Fruit fly (Drosophila melanogaster) whole organism, embryonic: ENCODE results near the gene CG9586.

Experiments
- Atf3 ChIP-seq: fragments of 200-800 bp; sonication (Bioruptor generic); optimal IDR thresholded peaks from 3 replicates; lab custom pipeline; 2016; ENCODE audit warnings: missing biosample characterization, missing genetic modification characterization
- B-H2 ChIP-seq: fragments of 200-800 bp; sonication (Bioruptor generic); optimal IDR thresholded peaks from 2 replicates; lab custom pipeline; 2018; ENCODE audit warnings: missing biosample characterization, mild to moderate bottlenecking, missing genetic modification characterization
- CG10959 ChIP-seq: fragments of 200-800 bp; sonication (Bioruptor generic); IDR thresholded peaks from 2 replicates; pipeline ENCODE4 v1.3.6; 2022; ENCODE audit warnings: missing biosample characterization, missing genetic modification characterization
- CG11247 ChIP-seq: fragments of 200-800 bp; sonication (Bioruptor generic); IDR thresholded peaks from 2 replicates; pipeline ENCODE4 v1.3.6; 2022; ENCODE audit warnings: missing biosample characterization, missing genetic modification characterization
- CG11560 ChIP-seq: fragments of 200-800 bp; sonication (Bioruptor generic); IDR thresholded peaks from 3 replicates; pipeline ENCODE4 v1.3.6; 2022; ENCODE audit warnings: missing biosample characterization, missing genetic modification characterization
- CG11723 ChIP-seq: fragments of 200-800 bp; sonication (Bioruptor generic); optimal IDR thresholded peaks from 2 replicates; lab custom pipeline; 2017; ENCODE audit warnings: missing biosample characterization, mild to moderate bottlenecking, missing genetic modification characterization
- CG12104 ChIP-seq: fragments of 200-800 bp; sonication (Bioruptor generic); optimal IDR thresholded peaks from 3 replicates; lab custom pipeline; 2016; ENCODE audit warnings: missing biosample characterization, missing genetic modification characterization
- CG12769 ChIP-seq: fragments of 200-800 bp; sonication (Bioruptor generic); optimal IDR thresholded peaks from 2 replicates; lab custom pipeline; 2019; ENCODE audit warnings: missing biosample characterization, mild to moderate bottlenecking, missing genetic modification characterization, moderate library complexity
- CG1832 ChIP-seq: fragments of 200-800 bp; sonication (Bioruptor generic); optimal IDR thresholded peaks from 2 replicates; lab custom pipeline; 2017; ENCODE audit warnings: missing biosample characterization, mild to moderate bottlenecking, missing genetic modification characterization, inconsistent platforms
- CG2199 ChIP-seq: fragments of 200-800 bp; sonication (Bioruptor generic); IDR thresholded peaks from 3 replicates; pipeline ENCODE4 v1.3.6; 2022; ENCODE audit warnings: missing biosample characterization, missing genetic modification characterization
- CG31224 ChIP-seq: fragments of 200-800 bp; sonication (Bioruptor generic); IDR thresholded peaks from 2 replicates; pipeline ENCODE4 v1.3.6; 2022; ENCODE audit warnings: missing biosample characterization, missing genetic modification characterization
- CG4360 ChIP-seq: fragments of 200-800 bp; sonication (Bioruptor generic); IDR thresholded peaks from 2 replicates; pipeline ENCODE4 v1.3.6; 2022; ENCODE audit warnings: missing biosample characterization, missing genetic modification characterization
- CG4820 ChIP-seq: fragments of 200-800 bp; sonication (Bioruptor generic); optimal IDR thresholded peaks from 3 replicates; lab custom pipeline; 2016; ENCODE audit warnings: missing biosample characterization, missing genetic modification characterization
- CG5180 ChIP-seq: fragments of 200-800 bp; sonication (Bioruptor generic); optimal IDR thresholded peaks from 3 replicates; lab custom pipeline; 2017; ENCODE audit warnings: missing biosample characterization, missing genetic modification characterization, mild to moderate bottlenecking, moderate library complexity, missing genetic modification reagents
- CG6791 ChIP-seq: fragments of 200-800 bp; sonication (Bioruptor generic); IDR thresholded peaks from 3 replicates; pipeline ENCODE4 v1.3.6; 2022; ENCODE audit warnings: missing biosample characterization, missing genetic modification characterization; ENCODE audit not compliant: partially characterized antibody
- CG7357 ChIP-seq: fragments of 200-800 bp; sonication (Bioruptor generic); IDR thresholded peaks from 3 replicates; pipeline ENCODE4 v1.3.6; 2022; ENCODE audit warnings: missing biosample characterization, missing genetic modification characterization
- CG7556 ChIP-seq: fragments of 200-800 bp; sonication (Bioruptor generic); optimal IDR thresholded peaks from 2 replicates; lab custom pipeline; 2017; ENCODE audit warnings: missing biosample characterization, mild to moderate bottlenecking, missing genetic modification characterization
- CG7963 ChIP-seq: fragments of 200-800 bp; sonication (Bioruptor generic); IDR thresholded peaks from 3 replicates; pipeline ENCODE4 v1.3.6; 2022; ENCODE audit warnings: missing biosample characterization, missing genetic modification characterization; ENCODE audit not compliant: partially characterized antibody
- CG8765 ChIP-seq: fragments of 200-800 bp; sonication (Bioruptor generic); IDR thresholded peaks from 2 replicates; pipeline ENCODE4 v1.3.6; 2022; ENCODE audit warnings: missing biosample characterization, missing genetic modification characterization
- D ChIP-seq, 2 experiments: fragments of 200-800 bp in 1 of 2; fragments of >200 bp in 1 of 2; sonication (Bioruptor generic) in 1 of 2; optimal IDR thresholded peaks; 2 replicates in 1 of 2; 3 replicates in 1 of 2; lab custom pipeline; 2017; ENCODE audit warnings: mild to moderate bottlenecking in 1 of 2, missing biosample characterization in 1 of 2, missing genetic modification characterization in 1 of 2, missing genetic modification reagents in 1 of 2
- Doc3 ChIP-seq: fragments of 200-800 bp; sonication (Bioruptor generic); IDR thresholded peaks from 3 replicates; pipeline ENCODE4 v1.3.6; 2022; ENCODE audit warnings: missing biosample characterization, missing genetic modification characterization; ENCODE audit not compliant: partially characterized antibody
- Gug ChIP-seq: fragments of 200-800 bp; sonication (Bioruptor generic); IDR thresholded peaks from 4 replicates; pipeline ENCODE4 v1.3.6; 2022; ENCODE audit warnings: missing biosample characterization, missing genetic modification characterization
- HLH54F ChIP-seq: fragments of 200-800 bp; sonication (Bioruptor generic); optimal IDR thresholded peaks from 3 replicates; lab custom pipeline; 2016; ENCODE audit warnings: missing biosample characterization, missing genetic modification characterization
- Med ChIP-seq: fragments of 200-800 bp; sonication (Bioruptor generic); peaks from one replicate; lab custom pipeline; 2016; ENCODE audit warnings: missing biosample characterization, missing genetic modification characterization, mild to moderate bottlenecking, inconsistent platforms, moderate library complexity
- NFAT ChIP-seq: fragments of 200-800 bp; sonication (Bioruptor generic); IDR thresholded peaks from 2 replicates; pipeline ENCODE4 v1.3.6; 2022; ENCODE audit warnings: missing biosample characterization, missing genetic modification characterization
- Opbp ChIP-seq: fragments of 200-800 bp; sonication (Bioruptor generic); IDR thresholded peaks from 3 replicates; pipeline ENCODE4 v1.3.6; 2022; ENCODE audit warnings: missing biosample characterization, missing genetic modification characterization; ENCODE audit not compliant: partially characterized antibody
- Xrp1 ChIP-seq: fragments of 200-800 bp; sonication (Bioruptor generic); IDR thresholded peaks from 2 replicates; pipeline ENCODE4 v1.3.6; 2022; ENCODE audit warnings: missing biosample characterization, missing genetic modification characterization
- ap ChIP-seq: fragments of 200-800 bp; sonication (Bioruptor generic); IDR thresholded peaks from 2 replicates; pipeline ENCODE4 v1.3.6; 2022; ENCODE audit warnings: missing biosample characterization, missing genetic modification characterization
- ci ChIP-seq: fragments of 200-800 bp; sonication (Bioruptor generic); IDR thresholded peaks from 3 replicates; pipeline ENCODE4 v1.3.6; 2022; ENCODE audit warnings: missing biosample characterization, missing genetic modification characterization
- crol ChIP-seq: fragments of 200-800 bp; sonication (Bioruptor generic); IDR thresholded peaks from 2 replicates; pipeline ENCODE4 v1.3.6; 2022; ENCODE audit warnings: missing biosample characterization, missing genetic modification characterization
- esg ChIP-seq: fragments of 200-800 bp; sonication (Bioruptor generic); conservative IDR thresholded peaks from 2 replicates; pipeline ENCODE4 v1.3.6; 2022; ENCODE audit warnings: missing biosample characterization, missing genetic modification characterization
- fd3F ChIP-seq: fragments of 200-800 bp; sonication (Bioruptor generic); optimal IDR thresholded peaks from 2 replicates; lab custom pipeline; 2018; ENCODE audit warnings: missing biosample characterization, mild to moderate bottlenecking, missing genetic modification characterization, moderate library complexity
- gem ChIP-seq: fragments of 200-800 bp; sonication (Bioruptor generic); optimal IDR thresholded peaks from 2 replicates; lab custom pipeline; 2019; ENCODE audit warnings: missing biosample characterization, mild to moderate bottlenecking, missing genetic modification characterization, moderate library complexity
- lilli ChIP-seq: fragments of 200-800 bp; sonication (Bioruptor generic); optimal IDR thresholded peaks from 3 replicates; lab custom pipeline; 2016; ENCODE audit warnings: missing biosample characterization, missing genetic modification characterization
- lmd ChIP-seq: fragments of 200-800 bp; sonication (Bioruptor generic); IDR thresholded peaks from 2 replicates; pipeline ENCODE4 v1.3.6; 2022; ENCODE audit warnings: missing biosample characterization, missing genetic modification characterization
- lola ChIP-seq, 3 experiments: fragments of >200 bp in 2 of 3; fragments of 200-800 bp in 1 of 3; sonication (Bioruptor generic) in 1 of 3; optimal IDR thresholded peaks; 2 replicates each; lab custom pipeline; 2017 to 2019; ENCODE audit warnings: missing biosample characterization in 3 of 3, missing genetic modification characterization in 3 of 3, mild to moderate bottlenecking in 1 of 3, moderate library complexity in 1 of 3
- luna ChIP-seq: fragments of 200-800 bp; sonication (Bioruptor generic); optimal IDR thresholded peaks from 2 replicates; lab custom pipeline; 2016; ENCODE audit warnings: missing biosample characterization, missing genetic modification characterization
- prd ChIP-seq, 3 experiments: fragments of >200 bp in 2 of 3; fragments of 200-800 bp in 1 of 3; sonication (Bioruptor generic) in 1 of 3; optimal IDR thresholded peaks in 2 of 3; IDR thresholded peaks in 1 of 3; 2 replicates in 2 of 3; 3 replicates in 1 of 3; pipeline versions ENCODE4 v1.3.6 to Lab custom; 2017 to 2022; ENCODE audit warnings: missing biosample characterization in 1 of 3, missing genetic modification characterization in 1 of 3
- rib ChIP-seq: fragments of 200-800 bp; sonication (Bioruptor generic); IDR thresholded peaks from 2 replicates; pipeline ENCODE4 v1.3.6; 2022; ENCODE audit warnings: missing biosample characterization, missing genetic modification characterization
- ro ChIP-seq: fragments of 200-800 bp; sonication (Bioruptor generic); IDR thresholded peaks from 2 replicates; pipeline ENCODE4 v1.3.6; 2022; ENCODE audit warnings: missing biosample characterization, missing genetic modification characterization
- sens ChIP-seq: fragments of 200-800 bp; sonication (Bioruptor generic); peaks from one replicate; lab custom pipeline; 2016; ENCODE audit warnings: missing biosample characterization, missing genetic modification characterization
- sisA ChIP-seq: fragments of 200-800 bp; sonication (Bioruptor generic); IDR thresholded peaks from 2 replicates; pipeline ENCODE4 v1.3.6; 2022; ENCODE audit warnings: missing biosample characterization, missing genetic modification characterization
- slp2 ChIP-seq: fragments of 200-800 bp; sonication (Bioruptor generic); optimal IDR thresholded peaks from 2 replicates; lab custom pipeline; 2016; ENCODE audit warnings: missing biosample characterization, missing genetic modification characterization
- stwl ChIP-seq: fragments of 200-800 bp; sonication (Bioruptor generic); optimal IDR thresholded peaks from 3 replicates; lab custom pipeline; 2018; ENCODE audit warnings: missing biosample characterization, mild to moderate bottlenecking, missing genetic modification characterization, moderate library complexity
- tgo ChIP-seq: fragments of 200-800 bp; sonication (Bioruptor generic); IDR thresholded peaks from 3 replicates; pipeline ENCODE4 v1.3.6; 2022; ENCODE audit warnings: missing biosample characterization, missing genetic modification characterization
- usp ChIP-seq: fragments of >200 bp; optimal IDR thresholded peaks from 2 replicates; lab custom pipeline; 2017; ENCODE audit warnings: missing biosample characterization, missing genetic modification characterization
- vvl ChIP-seq: fragments of 200-800 bp; sonication (Bioruptor generic); IDR thresholded peaks from 2 replicates; pipeline ENCODE4 v1.3.6; 2022; ENCODE audit warnings: missing biosample characterization, missing genetic modification characterization
- wek ChIP-seq: fragments of 200-800 bp; sonication (Bioruptor generic); optimal IDR thresholded peaks from 3 replicates; lab custom pipeline; 2018; ENCODE audit warnings: missing biosample characterization, mild to moderate bottlenecking, missing genetic modification characterization, moderate library complexity
- zen2 ChIP-seq: fragments of 200-800 bp; sonication (Bioruptor generic); IDR thresholded peaks from 3 replicates; pipeline ENCODE4 v1.3.6; 2022; ENCODE audit warnings: missing biosample characterization, missing genetic modification characterization; ENCODE audit not compliant: partially characterized antibody
- zfh1 ChIP-seq: fragments of 200-800 bp; sonication (Bioruptor generic); IDR thresholded peaks from 3 replicates; pipeline ENCODE4 v1.3.6; 2022; ENCODE audit warnings: missing biosample characterization, missing genetic modification characterization

CG9586 gene

DNA sequence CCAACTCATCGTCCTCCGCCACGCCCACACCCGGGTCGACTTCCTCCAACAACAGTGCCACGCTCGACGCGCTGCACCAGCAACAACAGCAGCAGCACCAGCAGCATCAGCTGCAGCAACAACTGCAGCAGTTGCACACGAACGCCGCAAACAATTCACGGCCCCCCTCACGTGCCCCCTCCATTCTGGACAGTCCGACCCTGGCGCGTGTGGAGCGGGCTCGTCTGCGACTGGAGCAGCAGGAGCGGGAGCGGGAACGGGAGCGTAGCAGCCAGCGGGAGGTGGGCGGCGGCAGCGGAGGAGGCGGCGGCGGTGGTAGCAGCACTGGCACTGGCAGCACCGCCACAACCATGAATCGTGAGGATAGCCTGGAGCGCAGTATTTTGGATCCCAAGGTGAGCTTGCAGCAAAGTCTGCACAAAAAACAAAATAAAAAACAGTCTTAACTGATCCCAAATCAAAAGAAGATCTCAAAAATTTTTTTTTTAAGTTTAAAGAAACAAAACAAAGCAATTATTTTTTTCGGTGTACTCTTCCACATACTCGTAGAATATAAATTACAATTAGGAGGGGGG, 39.2 kb downstream of the CG9586 start:
- no peak for TF ChIP-seq usp (GFP tag; lab: Kevin White, UChicago)
- no peak for TF ChIP-seq Atf3
- TF ChIP-seq HLH54F: no peak
- TF ChIP-seq stwl (tag; lab: Kevin White, UChicago): no peak
- peak; percentile 10; the same call in 1 of the 2 replicates for TF ChIP-seq ap (GFP tag; lab: Robert Waterston, UW)
- TF ChIP-seq zen2 (GFP tag; lab: Robert Waterston, UW): no peak
- 0 out of 3 replicates have a peak, but pooled peaks have one; percentile 54 for TF ChIP-seq CG6791
- no peak for TF ChIP-seq CG11560 (tag; lab: Robert Waterston, UW)
- TF ChIP-seq CG31224 (GFP tag; lab: Robert Waterston, UW): no peak
- 0 out of 3 replicates have a peak, but pooled peaks have one; percentile 18 for TF ChIP-seq zfh1 (GFP tag; lab: Robert Waterston, UW)
- no peak for TF ChIP-seq Doc3
- 0 out of 3 replicates have a peak, but pooled peaks have one; percentile 25 for TF ChIP-seq CG7963 (GFP tag; lab: Robert Waterston, UW)
- TF ChIP-seq sens: peak; percentile 75
- TF ChIP-seq CG5180: peak; percentile 68
- TF ChIP-seq CG2199: no peak
- TF ChIP-seq B-H2 (GFP tag; lab: Kevin White, UChicago): no peak
- 0 out of 2 replicates have a peak, but pooled peaks have one; percentile 17 for TF ChIP-seq lmd
- TF ChIP-seq prd (optimal IDR thresholded peaks at IDR 0.05; lab: Kevin White, UChicago): no peak
- 0 out of 3 replicates have a peak, but pooled peaks have one; percentile 5 for TF ChIP-seq prd (GFP tag; IDR thresholded peaks at IDR 0.05; lab: Robert Waterston, UW)
- TF ChIP-seq vvl (GFP tag; lab: Robert Waterston, UW): no peak
- no peak for TF ChIP-seq CG12769 (tag; lab: Kevin White, UChicago)
- 0 out of 2 replicates have a peak, but pooled peaks have one; percentile 22 for TF ChIP-seq NFAT (GFP tag; lab: Robert Waterston, UW)
- TF ChIP-seq rib (GFP tag; lab: Robert Waterston, UW): no peak
- TF ChIP-seq Xrp1 (GFP tag; lab: Robert Waterston, UW): 0 out of 2 replicates have a peak, but pooled peaks have one; percentile 11
- TF ChIP-seq Gug (GFP tag; lab: Robert Waterston, UW): no peak
- TF ChIP-seq wek: no peak
- TF ChIP-seq lilli: no peak
- 0 out of 2 replicates have a peak, but pooled peaks have one; percentile 14 for TF ChIP-seq esg
- TF ChIP-seq crol (GFP tag; lab: Robert Waterston, UW): peak; percentile 97
- TF ChIP-seq ci (GFP tag; lab: Robert Waterston, UW): peak; percentile 25; the same call in 1 of the 3 replicates
- no peak for TF ChIP-seq CG10959 (GFP tag; lab: Robert Waterston, UW)
- TF ChIP-seq sisA: peak; percentile 3; the same call in 1 of the 2 replicates
- TF ChIP-seq Med (GFP tag; lab: Kevin White, UChicago): peak; percentile 69
- TF ChIP-seq CG4360 (GFP tag; lab: Robert Waterston, UW): peak; percentile 49
- TF ChIP-seq D (optimal IDR thresholded peaks at IDR 0.05; lab: Kevin White, UChicago): no peak
- no peak for TF ChIP-seq D (GFP tag; optimal IDR thresholded peaks at IDR 0.05; lab: Kevin White, UChicago)
- no peak for TF ChIP-seq CG8765 (GFP tag; lab: Robert Waterston, UW)
- 0 out of 3 replicates have a peak, but pooled peaks have one; percentile 30 for TF ChIP-seq Opbp (GFP tag; lab: Robert Waterston, UW)
- TF ChIP-seq slp2 (GFP tag; lab: Kevin White, UChicago): no peak

DNA sequence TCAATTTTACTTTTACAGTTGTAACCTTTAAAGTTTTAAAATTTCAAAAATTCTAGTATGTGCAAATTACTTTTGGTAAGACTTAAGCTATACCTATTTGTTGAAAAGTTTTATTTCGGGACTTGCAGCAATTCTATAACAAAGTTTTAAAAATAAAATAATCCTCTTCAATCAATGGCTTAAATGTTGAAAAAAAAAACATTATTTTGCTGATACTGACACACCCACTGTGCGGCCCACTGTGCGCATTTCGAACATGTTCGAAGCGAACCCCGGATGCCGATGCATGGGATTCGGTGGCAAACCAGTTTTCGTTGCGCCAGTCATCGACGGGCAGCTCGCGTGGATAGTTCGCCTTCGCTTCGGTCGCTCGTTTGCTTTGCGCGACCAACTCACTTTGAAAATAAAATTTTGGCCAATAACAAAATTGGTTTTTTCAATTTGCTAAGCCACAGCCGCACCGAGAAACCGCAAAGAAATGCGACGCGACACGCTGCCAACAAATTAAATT, 40.8 kb downstream of the CG9586 start, which contains the start of gene CG32982:
Gene CG32982, plus strand, starts transcription at position 320 of the 511 bp plus-strand sequence.
- TF ChIP-seq CG12104 (GFP tag; lab: Kevin White, UChicago) (peak; percentile 91), luna (GFP tag; lab: Kevin White, UChicago) (peak; percentile 83), fd3F (GFP tag; lab: Kevin White, UChicago) (peak; percentile 88), CG4820 (GFP tag; lab: Kevin White, UChicago) (peak; percentile 90), Atf3 (peak; percentile 32), lola (GFP tag; optimal IDR thresholded peaks at IDR 0.05; lab: Kevin White, UChicago) (peak in 1 of 3 experiments; percentile 74), CG7556 (GFP tag; lab: Kevin White, UChicago) (peak; percentile 95), ro (peak; percentile 81; the same call in 1 of the 2 replicates), tgo (GFP tag; lab: Robert Waterston, UW) (peak; percentile 90), gem (tag; lab: Kevin White, UChicago) (peak; percentile 95), CG11723 (GFP tag; lab: Kevin White, UChicago) (peak; percentile 82), CG7357 (GFP tag; lab: Robert Waterston, UW) (peak; percentile 84), CG11247 (GFP tag; lab: Robert Waterston, UW) (peak; percentile 88), CG1832 (GFP tag; lab: Kevin White, UChicago) (no peak)
